Fruit fly (Drosophila melanogaster) whole organism, embryonic: Measurements from ENCODE around the gene D1.

Source experiments
- Adf1 ChIP-seq: fragments of 200-800 bp; sonication (Bioruptor generic); IDR thresholded peaks from 2 replicates; pipeline ENCODE4 v1.3.6; 2022; ENCODE audit warnings: missing biosample characterization, missing genetic modification characterization
- Atf-2 ChIP-seq: fragments of 200-800 bp; sonication (Bioruptor generic); optimal IDR thresholded peaks from 2 replicates; lab custom pipeline; 2016; ENCODE audit warnings: missing biosample characterization, missing genetic modification characterization
- BEAF-32 ChIP-seq: fragments of 200-800 bp; sonication (Bioruptor generic); optimal IDR thresholded peaks from 3 replicates; lab custom pipeline; 2017; ENCODE audit warnings: missing biosample characterization, missing genetic modification characterization, mild to moderate bottlenecking, moderate library complexity, missing genetic modification reagents
- CG10366 ChIP-seq: fragments of 200-800 bp; sonication (Bioruptor generic); IDR thresholded peaks from 2 replicates; pipeline ENCODE4 v1.3.6; 2022; ENCODE audit warnings: missing biosample characterization, missing genetic modification characterization
- CG10543 ChIP-seq: fragments of 200-800 bp; sonication (Bioruptor generic); optimal IDR thresholded peaks from 3 replicates; lab custom pipeline; 2017; ENCODE audit warnings: missing biosample characterization, mild to moderate bottlenecking, missing genetic modification characterization, moderate library complexity
- CG11247 ChIP-seq: fragments of 200-800 bp; sonication (Bioruptor generic); IDR thresholded peaks from 2 replicates; pipeline ENCODE4 v1.3.6; 2022; ENCODE audit warnings: missing biosample characterization, missing genetic modification characterization
- CG12104 ChIP-seq: fragments of 200-800 bp; sonication (Bioruptor generic); optimal IDR thresholded peaks from 3 replicates; lab custom pipeline; 2016; ENCODE audit warnings: missing biosample characterization, missing genetic modification characterization
- CG13123 ChIP-seq: fragments of 200-800 bp; sonication (Bioruptor generic); optimal IDR thresholded peaks from 2 replicates; lab custom pipeline; 2016; ENCODE audit warnings: missing biosample characterization, missing genetic modification characterization
- CG15601 ChIP-seq: fragments of 200-800 bp; sonication (Bioruptor generic); optimal IDR thresholded peaks from 3 replicates; lab custom pipeline; 2019; ENCODE audit warnings: missing biosample characterization, mild to moderate bottlenecking, missing genetic modification characterization, moderate library complexity
- CG16863 ChIP-seq: fragments of 200-800 bp; sonication (Bioruptor generic); optimal IDR thresholded peaks from 3 replicates; lab custom pipeline; 2016; ENCODE audit warnings: missing biosample characterization, missing genetic modification characterization
- CG17912 ChIP-seq: fragments of 200-800 bp; sonication (Bioruptor generic); optimal IDR thresholded peaks from 2 replicates; lab custom pipeline; 2018; ENCODE audit warnings: missing biosample characterization, mild to moderate bottlenecking, missing genetic modification characterization
- CG18262 ChIP-seq: fragments of 200-800 bp; optimal IDR thresholded peaks from 3 replicates; lab custom pipeline; 2019; ENCODE audit warnings: missing biosample characterization, mild to moderate bottlenecking, missing genetic modification characterization, moderate library complexity
- CG1832 ChIP-seq: fragments of 200-800 bp; sonication (Bioruptor generic); optimal IDR thresholded peaks from 2 replicates; lab custom pipeline; 2017; ENCODE audit warnings: missing biosample characterization, mild to moderate bottlenecking, missing genetic modification characterization, inconsistent platforms
- CG18619 ChIP-seq: fragments of 200-800 bp; sonication (Bioruptor generic); optimal IDR thresholded peaks from 3 replicates; lab custom pipeline; 2017; ENCODE audit warnings: missing biosample characterization, mild to moderate bottlenecking, missing genetic modification characterization
- CG2120 ChIP-seq: fragments of 200-800 bp; sonication (Bioruptor generic); optimal IDR thresholded peaks from 3 replicates; lab custom pipeline; 2016; ENCODE audit warnings: missing biosample characterization, missing genetic modification characterization
- CG31224 ChIP-seq: fragments of 200-800 bp; sonication (Bioruptor generic); IDR thresholded peaks from 2 replicates; pipeline ENCODE4 v1.3.6; 2022; ENCODE audit warnings: missing biosample characterization, missing genetic modification characterization
- CG32532 ChIP-seq: fragments of 200-800 bp; sonication (Bioruptor generic); IDR thresholded peaks from 2 replicates; pipeline ENCODE4 v1.3.6; 2022; ENCODE audit warnings: missing biosample characterization, missing genetic modification characterization
- CG32767 ChIP-seq: fragments of 200-800 bp; sonication (Bioruptor generic); IDR thresholded peaks from 2 replicates; pipeline ENCODE4 v1.3.6; 2022; ENCODE audit warnings: missing biosample characterization, missing genetic modification characterization
- CG3407 ChIP-seq: fragments of 200-800 bp; sonication (Bioruptor generic); optimal IDR thresholded peaks from 2 replicates; lab custom pipeline; 2018; ENCODE audit warnings: missing biosample characterization, mild to moderate bottlenecking, missing genetic modification characterization
- CG3726 ChIP-seq: fragments of 200-800 bp; sonication (Bioruptor generic); IDR thresholded peaks from 3 replicates; pipeline ENCODE4, ENCODE4 v1.3.6; 2022; ENCODE audit warnings: missing biosample characterization, missing genetic modification characterization
- CG5180 ChIP-seq: fragments of 200-800 bp; sonication (Bioruptor generic); optimal IDR thresholded peaks from 3 replicates; lab custom pipeline; 2017; ENCODE audit warnings: missing biosample characterization, missing genetic modification characterization, mild to moderate bottlenecking, moderate library complexity, missing genetic modification reagents
- CG6683 ChIP-seq: fragments of 200-800 bp; sonication (Bioruptor generic); optimal IDR thresholded peaks from 2 replicates; lab custom pipeline; 2017; ENCODE audit warnings: missing biosample characterization, mild to moderate bottlenecking, missing genetic modification characterization, missing genetic modification reagents
- CG6813 ChIP-seq: fragments of 200-800 bp; sonication (Bioruptor generic); optimal IDR thresholded peaks from 2 replicates; lab custom pipeline; 2017; ENCODE audit warnings: missing biosample characterization, missing genetic modification characterization, mild to moderate bottlenecking, moderate library complexity, missing genetic modification reagents
- CG7839 ChIP-seq: fragments of 200-800 bp; sonication (Bioruptor generic); optimal IDR thresholded peaks from 3 replicates; lab custom pipeline; 2018; ENCODE audit warnings: missing biosample characterization, mild to moderate bottlenecking, missing genetic modification characterization, moderate library complexity
- CG8388 ChIP-seq: fragments of 200-800 bp; sonication (Bioruptor generic); optimal IDR thresholded peaks from 2 replicates; lab custom pipeline; 2019; ENCODE audit warnings: missing biosample characterization, mild to moderate bottlenecking, missing genetic modification characterization, moderate library complexity
- CG8765 ChIP-seq: fragments of 200-800 bp; sonication (Bioruptor generic); IDR thresholded peaks from 2 replicates; pipeline ENCODE4 v1.3.6; 2022; ENCODE audit warnings: missing biosample characterization, missing genetic modification characterization
- H2.0 ChIP-seq: fragments of 200-800 bp; sonication (Bioruptor generic); IDR thresholded peaks from 2 replicates; pipeline ENCODE4 v1.3.6; 2022; ENCODE audit warnings: missing biosample characterization, missing genetic modification characterization
- Hmx ChIP-seq: fragments of 200-800 bp; sonication (Bioruptor generic); optimal IDR thresholded peaks from 2 replicates; lab custom pipeline; 2016; ENCODE audit warnings: missing biosample characterization, missing genetic modification characterization
- Oli ChIP-seq: fragments of 200-800 bp; sonication (Bioruptor generic); optimal IDR thresholded peaks from 2 replicates; lab custom pipeline; 2018; ENCODE audit warnings: missing biosample characterization, mild to moderate bottlenecking, missing genetic modification characterization, moderate library complexity
- Pdp1 ChIP-seq, 2 experiments: fragments of 200-800 bp; sonication (Bioruptor generic); optimal IDR thresholded peaks; 3 replicates each; lab custom pipeline; 2016; ENCODE audit warnings: missing biosample characterization in 2 of 2, missing genetic modification characterization in 2 of 2, mild to moderate bottlenecking in 1 of 2, moderate library complexity in 1 of 2
- Sry-δ ChIP-seq: fragments of 200-800 bp; sonication (Bioruptor generic); optimal IDR thresholded peaks from 2 replicates; lab custom pipeline; 2016; ENCODE audit warnings: missing biosample characterization, missing genetic modification characterization
- bcd ChIP-seq: fragments of 200-800 bp; sonication (Bioruptor generic); optimal IDR thresholded peaks from 2 replicates; lab custom pipeline; 2017; ENCODE audit warnings: missing biosample characterization, mild to moderate bottlenecking, missing genetic modification characterization
- btn ChIP-seq: fragments of 200-800 bp; sonication (Bioruptor generic); optimal IDR thresholded peaks from 2 replicates; lab custom pipeline; 2016; ENCODE audit warnings: missing biosample characterization, missing genetic modification characterization
- chm ChIP-seq: fragments of 200-800 bp; sonication (Bioruptor generic); IDR thresholded peaks from 2 replicates; pipeline ENCODE4 v1.3.6; 2022; ENCODE audit warnings: missing biosample characterization, missing genetic modification characterization
- eve ChIP-seq, 2 experiments: fragments of >200 bp; optimal IDR thresholded peaks; 2 replicates each; lab custom pipeline; 2017; ENCODE audit warnings: missing biosample characterization in 2 of 2, missing genetic modification characterization in 2 of 2
- fd3F ChIP-seq: fragments of 200-800 bp; sonication (Bioruptor generic); optimal IDR thresholded peaks from 2 replicates; lab custom pipeline; 2018; ENCODE audit warnings: missing biosample characterization, mild to moderate bottlenecking, missing genetic modification characterization, moderate library complexity
- gem ChIP-seq: fragments of 200-800 bp; sonication (Bioruptor generic); optimal IDR thresholded peaks from 2 replicates; lab custom pipeline; 2019; ENCODE audit warnings: missing biosample characterization, mild to moderate bottlenecking, missing genetic modification characterization, moderate library complexity
- gfzf ChIP-seq: fragments of 200-800 bp; sonication (Bioruptor generic); optimal IDR thresholded peaks from 2 replicates; lab custom pipeline; 2016; ENCODE audit warnings: missing biosample characterization, mild to moderate bottlenecking, missing genetic modification characterization, moderate library complexity
- ind ChIP-seq: fragments of 200-800 bp; sonication (Bioruptor generic); optimal IDR thresholded peaks from 3 replicates; lab custom pipeline; 2016; ENCODE audit warnings: missing biosample characterization, missing genetic modification characterization
- jumu ChIP-seq: fragments of 200-800 bp; sonication (Bioruptor generic); optimal IDR thresholded peaks from 3 replicates; lab custom pipeline; 2016; ENCODE audit warnings: missing biosample characterization, missing genetic modification characterization
- repo ChIP-seq: fragments of 200-800 bp; sonication (Bioruptor generic); optimal IDR thresholded peaks from 2 replicates; lab custom pipeline; 2016; ENCODE audit warnings: missing biosample characterization, missing genetic modification characterization
- run ChIP-seq: fragments of 200-800 bp; sonication (Bioruptor generic); optimal IDR thresholded peaks from 3 replicates; lab custom pipeline; 2018; ENCODE audit warnings: missing biosample characterization, mild to moderate bottlenecking, missing genetic modification characterization
- scrt ChIP-seq: fragments of 200-800 bp; sonication (Bioruptor generic); optimal IDR thresholded peaks from 2 replicates; lab custom pipeline; 2018; ENCODE audit warnings: missing biosample characterization, mild to moderate bottlenecking, missing genetic modification characterization, moderate library complexity
- sens ChIP-seq: fragments of 200-800 bp; sonication (Bioruptor generic); peaks from one replicate; lab custom pipeline; 2016; ENCODE audit warnings: missing biosample characterization, missing genetic modification characterization
- sens-2 ChIP-seq: fragments of 200-800 bp; sonication (Bioruptor generic); IDR thresholded peaks from 2 replicates; pipeline ENCODE4 v1.3.6; 2022; ENCODE audit warnings: missing biosample characterization, missing genetic modification characterization
- seq ChIP-seq: fragments of 200-800 bp; sonication (Bioruptor generic); IDR thresholded peaks from 2 replicates; pipeline ENCODE4 v1.3.6; 2022; ENCODE audit warnings: missing biosample characterization, missing genetic modification characterization
- so ChIP-seq: fragments of 200-800 bp; sonication (Bioruptor generic); IDR thresholded peaks from 3 replicates; pipeline ENCODE4 v1.3.6; 2022; ENCODE audit warnings: missing biosample characterization, missing genetic modification characterization
- stc ChIP-seq: fragments of 200-800 bp; sonication (Bioruptor generic); IDR thresholded peaks from 2 replicates; pipeline ENCODE4 v1.3.6; 2022; ENCODE audit warnings: missing biosample characterization, missing genetic modification characterization
- trem ChIP-seq: fragments of 200-800 bp; optimal IDR thresholded peaks from 3 replicates; lab custom pipeline; 2019; ENCODE audit warnings: missing biosample characterization, mild to moderate bottlenecking, missing genetic modification characterization, moderate library complexity
- twi ChIP-seq: fragments of 200-800 bp; optimal IDR thresholded peaks from 2 replicates; lab custom pipeline; 2019; ENCODE audit warnings: missing biosample characterization, mild to moderate bottlenecking, missing genetic modification characterization, moderate library complexity
- zen2 ChIP-seq: fragments of 200-800 bp; sonication (Bioruptor generic); IDR thresholded peaks from 3 replicates; pipeline ENCODE4 v1.3.6; 2022; ENCODE audit warnings: missing biosample characterization, missing genetic modification characterization; ENCODE audit not compliant: partially characterized antibody

Gene D1

dm6 chr3R:9224807-9225206 is 15.6 kb downstream of the D1 start (continued):
- no peak for TF ChIP-seq CG17912 (GFP tag; lab: Kevin White, UChicago)
- TF ChIP-seq CG18262 (tag; lab: Kevin White, UChicago) = peak; percentile 86
- peak; percentile 37 for TF ChIP-seq jumu (GFP tag; lab: Kevin White, UChicago)
- peak; percentile 73 for TF ChIP-seq CG2120 (GFP tag; lab: Kevin White, UChicago)
- TF ChIP-seq CG3726 (GFP tag; lab: Robert Waterston, UW) = no peak
- TF ChIP-seq CG8765 (GFP tag; lab: Robert Waterston, UW) = 0 out of 2 replicates have a peak, but pooled peaks have one; percentile 9
- TF ChIP-seq gfzf (GFP tag; lab: Kevin White, UChicago) = no peak
- peak; percentile 38 for TF ChIP-seq scrt (GFP tag; lab: Kevin White, UChicago)
- peak; percentile 23 for TF ChIP-seq run (tag; lab: Kevin White, UChicago)
- TF ChIP-seq zen2 (GFP tag; lab: Robert Waterston, UW) = no peak
- TF ChIP-seq eve (GFP tag; optimal IDR thresholded peaks at IDR 0.05; lab: Kevin White, UChicago) = no peak
- TF ChIP-seq CG11247 (GFP tag; lab: Robert Waterston, UW) = no peak
- peak; percentile 69 for TF ChIP-seq CG32532 (GFP tag; lab: Robert Waterston, UW)
- TF ChIP-seq CG12104 (GFP tag; lab: Kevin White, UChicago) = peak; percentile 65
- peak; percentile 59 for TF ChIP-seq CG16863 (GFP tag; lab: Kevin White, UChicago)
- peak; percentile 9 for TF ChIP-seq repo (GFP tag; lab: Kevin White, UChicago)
- no peak for TF ChIP-seq CG10543
- TF ChIP-seq Sry-δ = peak; percentile 26
- peak; percentile 81; the same call in 1 of the 3 replicates for TF ChIP-seq so (GFP tag; lab: Robert Waterston, UW)
- peak; percentile 69 for TF ChIP-seq CG8388
- peak; percentile 16 for TF ChIP-seq Hmx (GFP tag; lab: Kevin White, UChicago)
- peak; percentile 52 for TF ChIP-seq Atf-2
- TF ChIP-seq CG15601 = peak; percentile 44
- TF ChIP-seq trem (tag; lab: Kevin White, UChicago) = peak; percentile 61
- TF ChIP-seq stc (GFP tag; lab: Robert Waterston, UW) = peak; percentile 76
- peak; percentile 72 for TF ChIP-seq CG10366 (GFP tag; lab: Robert Waterston, UW)
- TF ChIP-seq sens-2 (GFP tag; lab: Robert Waterston, UW) = no peak
- TF ChIP-seq Oli (tag; lab: Kevin White, UChicago) = peak; percentile 64
- peak; percentile 80 for TF ChIP-seq CG32767
- TF ChIP-seq sens (GFP tag; lab: Kevin White, UChicago) = peak; percentile 94
- TF ChIP-seq CG31224 (GFP tag; lab: Robert Waterston, UW) = peak; percentile 57; the same call in 1 of the 2 replicates
- TF ChIP-seq CG18619 (GFP tag; lab: Kevin White, UChicago) = peak; percentile 43
- TF ChIP-seq fd3F (GFP tag; lab: Kevin White, UChicago) = peak; percentile 39
- peak; percentile 44 for TF ChIP-seq CG13123 (GFP tag; lab: Kevin White, UChicago)
- no peak for TF ChIP-seq CG1832 (GFP tag; lab: Kevin White, UChicago)
- TF ChIP-seq twi (tag; lab: Kevin White, UChicago) = peak; percentile 59
- TF ChIP-seq ind = peak; percentile 79
- TF ChIP-seq CG6813 = peak; percentile 55
- peak; percentile 21 for TF ChIP-seq btn (GFP tag; lab: Kevin White, UChicago)
- TF ChIP-seq CG3407 = peak; percentile 61
- no peak for TF ChIP-seq BEAF-32
- TF ChIP-seq bcd = peak; percentile 49
- peak; percentile 49 for TF ChIP-seq H2.0
- TF ChIP-seq CG6683 (GFP tag; lab: Kevin White, UChicago) = peak; percentile 10
- peak; percentile 13 for TF ChIP-seq CG5180 (GFP tag; lab: Kevin White, UChicago)
- TF ChIP-seq Pdp1 (GFP tag; optimal IDR thresholded peaks at IDR 0.05; lab: Kevin White, UChicago) = peak; percentile 64 to 87
- peak; percentile 42; the same call in 1 of the 2 replicates for TF ChIP-seq seq (GFP tag; lab: Robert Waterston, UW)
- TF ChIP-seq gem (tag; lab: Kevin White, UChicago) = peak; percentile 88
- 0 out of 2 replicates have a peak, but pooled peaks have one; percentile 14 for TF ChIP-seq Adf1 (GFP tag; lab: Robert Waterston, UW)
- TF ChIP-seq CG7839 (tag; lab: Kevin White, UChicago) = peak; percentile 57
- no peak for TF ChIP-seq chm (GFP tag; lab: Robert Waterston, UW)
